Worm (Caenorhabditis elegans): ENCODE data around the gene mrps-11.

The mrps-11 gene

DNA sequence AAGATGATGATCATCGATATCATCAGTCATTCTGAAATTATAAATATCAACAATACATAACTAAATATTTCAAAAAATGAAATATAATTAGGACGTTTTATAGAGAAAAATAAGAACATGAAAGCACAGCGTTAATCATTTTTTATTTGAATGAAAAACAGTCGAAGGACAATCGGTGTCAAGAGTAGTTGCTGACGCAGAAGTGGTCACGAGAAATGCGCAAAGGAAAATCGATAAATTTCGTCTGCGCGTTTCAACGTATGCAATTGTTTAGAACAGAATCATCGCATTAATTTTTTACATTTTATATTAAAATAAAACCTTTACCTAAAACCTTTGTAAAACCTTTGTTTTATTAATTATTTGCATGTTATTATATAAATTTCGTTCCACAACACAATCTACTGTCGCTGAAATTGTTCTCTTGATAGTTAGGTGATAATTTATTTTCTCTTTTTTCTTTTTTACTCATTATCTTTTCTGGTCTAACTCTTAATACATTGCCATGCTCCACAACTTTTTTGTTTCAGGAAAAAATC is 3.4 kb upstream of the mrps-11 start, which contains the start of the genes W04D2.4 and rbm-25 (continued):
- TF ChIP-seq efl-1 (optimal IDR thresholded peaks at IDR 0.05), result peak; percentile 74 to 83
- peak; percentile 78 to 98 for TF ChIP-seq efl-1 (GFP tag; optimal IDR thresholded peaks at IDR 0.05 in 1 of 2)
- TF ChIP-seq alr-1 (tag; optimal IDR thresholded peaks at IDR 0.05; ENCODE audit: borderline replicate concordance), result no peak
- TF ChIP-seq unc-130 (tag; optimal IDR thresholded peaks at IDR 0.05), result peak; percentile 81
- TF ChIP-seq elt-2 (tag; optimal IDR thresholded peaks at IDR 0.05), result peak; percentile 60
- peak in 1 of 2 experiments; percentile 69 for TF ChIP-seq mdl-1 (tag; optimal IDR thresholded peaks at IDR 0.05)
- peak; percentile 75 for TF ChIP-seq ama-1 (optimal IDR thresholded peaks at IDR 0.05)
- no peak for TF ChIP-seq vab-15 (tag; optimal IDR thresholded peaks at IDR 0.05)
- no peak for TF ChIP-seq hpl-2 (GFP tag; optimal IDR thresholded peaks at IDR 0.05)
- TF ChIP-seq nhr-84 (tag; optimal IDR thresholded peaks at IDR 0.05), result no peak
- peak; percentile 94 for TF ChIP-seq snpc-4 (tag; optimal IDR thresholded peaks at IDR 0.05)
- TF ChIP-seq irx-1 (tag; optimal IDR thresholded peaks at IDR 0.05), result peak; percentile 82
- TF ChIP-seq unc-62 (GFP tag; optimal IDR thresholded peaks at IDR 0.05), result no peak
- TF ChIP-seq nhr-12 (tag; optimal IDR thresholded peaks at IDR 0.05), result no peak
- TF ChIP-seq F16B12.6 (tag; optimal IDR thresholded peaks at IDR 0.05), result peak; percentile 32
- peak; percentile 5 for TF ChIP-seq zip-4 (GFP tag; optimal IDR thresholded peaks at IDR 0.05)
- TF ChIP-seq xbp-1 (tag; optimal IDR thresholded peaks at IDR 0.05), result peak; percentile 85
- no peak for TF ChIP-seq sup-37 (GFP tag; optimal IDR thresholded peaks at IDR 0.05)
- TF ChIP-seq C16A3.4 (tag; optimal IDR thresholded peaks at IDR 0.05), result peak; percentile 76
- TF ChIP-seq lin-35 (GFP tag; optimal IDR thresholded peaks at IDR 0.05), result peak; percentile 76 to 85
- 0 out of 2 replicates have a peak, but pooled peaks have one; percentile 25 for TF ChIP-seq mab-9 (GFP tag; IDR thresholded peaks at IDR 0.05)
- TF ChIP-seq nhr-71 (tag; optimal IDR thresholded peaks at IDR 0.05), result peak; percentile 92
- peak; percentile 9 for TF ChIP-seq nhr-77 (tag; optimal IDR thresholded peaks at IDR 0.05)
- TF ChIP-seq ztf-4 (tag; optimal IDR thresholded peaks at IDR 0.05), result peak; percentile 57
- 0 out of 2 replicates have a peak, but pooled peaks have one; percentile 23 for TF ChIP-seq ceh-88 (GFP tag; IDR thresholded peaks at IDR 0.05)
- peak; percentile 80 for TF ChIP-seq blmp-1 (tag; optimal IDR thresholded peaks at IDR 0.05)
- peak; percentile 98 for TF ChIP-seq mep-1 (tag; optimal IDR thresholded peaks at IDR 0.05)
- TF ChIP-seq egl-27 (tag; optimal IDR thresholded peaks at IDR 0.05), result no peak
- TF ChIP-seq nhr-28 (tag; optimal IDR thresholded peaks at IDR 0.05), result no peak
- no peak for TF ChIP-seq mef-2 (tag; optimal IDR thresholded peaks at IDR 0.05)
- TF ChIP-seq nhr-76 (tag; optimal IDR thresholded peaks at IDR 0.05), result no peak
- TF ChIP-seq dsc-1 (tag; optimal IDR thresholded peaks at IDR 0.05), result peak; percentile 91
- peak; percentile 39 for TF ChIP-seq fkh-8 (tag; optimal IDR thresholded peaks at IDR 0.05)
- TF ChIP-seq pqm-1 (tag; optimal IDR thresholded peaks at IDR 0.05), result no peak
- TF ChIP-seq ceh-63 (GFP tag; optimal IDR thresholded peaks at IDR 0.05), result no peak
- peak; percentile 67 for TF ChIP-seq grh-1 (GFP tag; IDR thresholded peaks at IDR 0.05)
- peak; percentile 50 for TF ChIP-seq nhr-11 (tag; optimal IDR thresholded peaks at IDR 0.05)
- peak in 1 of 2 experiments; percentile 40 for TF ChIP-seq ztf-11 (tag; optimal IDR thresholded peaks at IDR 0.05)
- TF ChIP-seq zag-1 (tag; optimal IDR thresholded peaks at IDR 0.05), result peak; percentile 28
- peak; percentile 32 for TF ChIP-seq ceh-8 (GFP tag; optimal IDR thresholded peaks at IDR 0.05)
- TF ChIP-seq hlh-4 (tag; optimal IDR thresholded peaks at IDR 0.05), result no peak

DNA sequence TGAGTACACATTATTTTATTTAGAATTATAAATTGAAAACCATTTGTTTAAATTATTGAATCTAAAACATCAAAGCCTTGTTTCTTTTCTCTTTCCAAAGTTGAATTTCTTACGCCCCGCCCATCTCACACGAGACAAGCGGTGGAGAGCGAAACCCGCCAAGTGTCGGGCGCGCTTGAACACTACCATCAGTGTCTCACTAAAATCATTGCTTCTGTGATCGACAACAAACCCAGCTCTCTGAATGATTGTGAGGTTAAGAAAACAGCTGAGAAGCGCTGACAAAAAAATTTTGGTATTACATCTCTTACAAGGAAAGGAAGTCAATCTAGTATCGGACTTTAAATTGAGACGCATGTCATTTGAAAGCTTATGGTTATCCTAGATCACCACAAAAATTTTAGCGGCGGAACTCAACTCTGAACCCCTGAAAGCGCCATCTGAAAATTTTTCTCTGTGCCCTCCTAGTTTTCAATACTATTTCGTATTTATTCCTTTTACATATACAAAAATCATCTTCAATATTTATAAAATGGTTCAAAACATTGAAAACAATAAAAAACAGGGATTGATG is 3.3 kb downstream of the mrps-11 start:
- TF ChIP-seq nhr-47 (tag; optimal IDR thresholded peaks at IDR 0.05), result peak; percentile 89
- TF ChIP-seq sptf-1 (tag; optimal IDR thresholded peaks at IDR 0.05), result no peak
- TF ChIP-seq ces-1 (GFP tag; optimal IDR thresholded peaks at IDR 0.05), result no peak
- TF ChIP-seq nhr-19 (GFP tag; conservative IDR thresholded peaks at IDR 0.05), result peak; percentile 93
- TF ChIP-seq nhr-76 (tag; optimal IDR thresholded peaks at IDR 0.05), result no peak
- TF ChIP-seq lin-15B (tag; optimal IDR thresholded peaks at IDR 0.05), result peak; percentile 9
- no peak for TF ChIP-seq pax-3 (tag; optimal IDR thresholded peaks at IDR 0.05)
- TF ChIP-seq zag-1 (tag; optimal IDR thresholded peaks at IDR 0.05), result no peak
- TF ChIP-seq xbp-1 (tag; optimal IDR thresholded peaks at IDR 0.05), result peak; percentile 67
- TF ChIP-seq efl-1 (optimal IDR thresholded peaks at IDR 0.05), result peak; percentile 48 to 68
- peak; percentile 40 to 95 for TF ChIP-seq efl-1 (GFP tag; optimal IDR thresholded peaks at IDR 0.05 in 1 of 2)
- TF ChIP-seq hpl-2 (GFP tag; optimal IDR thresholded peaks at IDR 0.05), result no peak
- TF ChIP-seq nhr-11 (tag; optimal IDR thresholded peaks at IDR 0.05), result no peak
- TF ChIP-seq elt-2 (tag; optimal IDR thresholded peaks at IDR 0.05), result peak; percentile 76
- TF ChIP-seq fkh-10 (GFP tag; optimal IDR thresholded peaks at IDR 0.05), result no peak
- TF ChIP-seq lsy-2 (tag; optimal IDR thresholded peaks at IDR 0.05), result peak; percentile 6 to 67
- no peak for TF ChIP-seq blmp-1 (tag; optimal IDR thresholded peaks at IDR 0.05)
- no peak for TF ChIP-seq aha-1 (tag; optimal IDR thresholded peaks at IDR 0.05)
- no peak for TF ChIP-seq nhr-28 (tag; optimal IDR thresholded peaks at IDR 0.05)
- no peak for TF ChIP-seq nhr-12 (tag; optimal IDR thresholded peaks at IDR 0.05)
- peak; percentile 61 for TF ChIP-seq mab-9 (GFP tag; IDR thresholded peaks at IDR 0.05)
- peak in 1 of 6 experiments; percentile 46 for TF ChIP-seq elt-3 (tag; optimal IDR thresholded peaks at IDR 0.05)
- TF ChIP-seq mdl-1 (tag; optimal IDR thresholded peaks at IDR 0.05), result peak in 1 of 2 experiments; percentile 45

Data from whole organism, L1 larva.